Fruit fly (Drosophila melanogaster): ENCODE measurements around the gene CG13284.

The CG13284 gene

DNA sequence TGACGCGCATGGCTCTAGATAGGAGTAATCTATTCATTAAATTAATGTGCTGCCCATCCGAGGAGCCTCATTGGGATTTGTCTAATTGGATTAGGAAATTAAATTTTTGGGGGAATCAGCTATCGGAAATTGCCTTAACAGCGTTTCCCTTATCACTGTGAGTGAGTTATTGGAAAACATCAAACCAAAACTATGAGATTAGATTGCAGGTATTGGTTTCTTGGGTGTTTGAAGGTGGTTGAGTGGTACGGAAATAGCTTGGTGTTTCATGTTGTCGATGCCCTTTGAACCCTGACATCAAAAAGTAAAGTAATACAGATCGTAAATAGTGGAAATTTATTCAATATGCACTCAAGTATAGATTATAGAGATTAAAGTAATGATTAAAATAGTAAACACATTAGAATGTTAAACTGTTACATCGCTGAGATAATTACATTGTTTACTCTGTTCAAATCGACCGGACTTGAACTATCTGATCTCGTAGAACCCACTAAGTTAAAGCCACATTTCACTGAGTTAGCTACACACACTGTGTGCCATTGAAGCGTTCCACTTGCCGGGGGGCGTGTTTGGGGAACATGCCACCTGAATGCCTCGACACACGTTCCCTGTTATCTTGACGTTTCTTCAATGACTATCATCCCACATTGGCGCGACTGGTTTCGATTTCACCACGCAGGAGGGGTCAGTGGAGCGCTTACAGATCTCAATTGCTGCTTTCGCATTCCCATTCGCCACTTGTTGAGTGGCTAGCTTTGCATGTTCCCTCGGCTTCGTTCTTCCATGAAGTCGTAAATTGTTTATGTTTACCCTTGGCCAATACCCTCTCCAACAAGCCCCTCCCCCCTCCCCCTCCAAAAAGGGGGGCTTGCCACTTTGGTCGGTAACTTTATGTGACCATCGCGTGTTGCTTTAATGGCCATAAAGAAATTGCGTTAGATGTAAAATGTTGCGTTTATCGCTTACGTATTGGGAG is 34.6 kb upstream of the CG13284 start (continued):
- TF ChIP-seq croc (GFP tag; conservative IDR thresholded peaks at IDR 0.05) (no peak), trem (tag; optimal IDR thresholded peaks at IDR 0.05) (no peak), CG2120 (GFP tag; optimal IDR thresholded peaks at IDR 0.05) (peak; percentile 25), Hr78 (GFP tag; optimal IDR thresholded peaks at IDR 0.05) (peak in 1 of 2 experiments; percentile 97), Adf1 (GFP tag; IDR thresholded peaks at IDR 0.05) (no peak), mirr (GFP tag; optimal IDR thresholded peaks at IDR 0.05) (peak; percentile 98), CG10543 (GFP tag; optimal IDR thresholded peaks at IDR 0.05) (peak; percentile 23), Asciz (GFP tag; optimal IDR thresholded peaks at IDR 0.05) (peak; percentile 6), exex (tag; optimal IDR thresholded peaks at IDR 0.05) (peak; percentile 98), CG6791 (GFP tag; IDR thresholded peaks at IDR 0.05; ENCODE audit: partially characterized antibody) (no peak), CG4282 (GFP tag; optimal IDR thresholded peaks at IDR 0.05) (no peak), scrt (GFP tag; optimal IDR thresholded peaks at IDR 0.05) (peak; percentile 61), ftz-f1 (GFP tag; optimal IDR thresholded peaks at IDR 0.05) (peak; percentile 30), Eip74EF (GFP tag; optimal IDR thresholded peaks at IDR 0.05) (peak in 1 of 2 experiments; percentile 19), Rx (GFP tag; IDR thresholded peaks at IDR 0.05) (no peak), CG15269 (tag; optimal IDR thresholded peaks at IDR 0.05) (peak; percentile 2), CG12104 (GFP tag; optimal IDR thresholded peaks at IDR 0.05) (no peak), eve (GFP tag; optimal IDR thresholded peaks at IDR 0.05) (peak in 1 of 2 experiments; percentile 35), chinmo (GFP tag; IDR thresholded peaks at IDR 0.05; ENCODE audit: partially characterized antibody) (peak; percentile 56; the same call in 2 of the 4 replicates)

DNA sequence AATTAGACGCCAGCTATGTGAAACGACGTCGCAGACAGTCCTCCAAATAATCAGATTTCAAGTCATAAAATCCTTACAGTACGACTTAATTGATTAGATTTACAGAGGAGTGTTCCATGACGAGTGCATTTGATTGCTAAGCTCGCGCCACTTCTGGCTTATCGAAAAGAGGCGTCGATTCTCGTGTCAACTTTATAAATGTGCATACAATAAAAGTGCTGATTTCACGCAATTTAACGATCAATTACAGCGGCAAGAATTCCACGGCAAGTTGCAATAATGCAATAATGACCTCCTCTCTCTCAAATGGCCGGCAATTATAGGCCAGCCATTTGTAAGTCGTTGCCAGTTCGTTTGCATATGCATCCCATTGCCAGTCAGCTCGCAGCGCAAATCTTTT is 33.9 kb upstream of the CG13284 start:
- TF ChIP-seq CG8281 (tag; optimal IDR thresholded peaks at IDR 0.05): no peak
- no peak for TF ChIP-seq Antp (GFP tag; optimal IDR thresholded peaks at IDR 0.05)
- TF ChIP-seq grau (tag; optimal IDR thresholded peaks at IDR 0.05): no peak
- no peak for TF ChIP-seq lmd (GFP tag; IDR thresholded peaks at IDR 0.05)
- TF ChIP-seq run (tag; optimal IDR thresholded peaks at IDR 0.05): no peak
- TF ChIP-seq CG6765 (GFP tag; optimal IDR thresholded peaks at IDR 0.05): no peak
- TF ChIP-seq Atf6 (GFP tag; IDR thresholded peaks at IDR 0.05): no peak
- no peak for TF ChIP-seq klu (GFP tag; IDR thresholded peaks at IDR 0.05)
- no peak for TF ChIP-seq CG5953 (GFP tag; IDR thresholded peaks at IDR 0.05)
- TF ChIP-seq Atf3 (GFP tag; optimal IDR thresholded peaks at IDR 0.05): no peak

DNA sequence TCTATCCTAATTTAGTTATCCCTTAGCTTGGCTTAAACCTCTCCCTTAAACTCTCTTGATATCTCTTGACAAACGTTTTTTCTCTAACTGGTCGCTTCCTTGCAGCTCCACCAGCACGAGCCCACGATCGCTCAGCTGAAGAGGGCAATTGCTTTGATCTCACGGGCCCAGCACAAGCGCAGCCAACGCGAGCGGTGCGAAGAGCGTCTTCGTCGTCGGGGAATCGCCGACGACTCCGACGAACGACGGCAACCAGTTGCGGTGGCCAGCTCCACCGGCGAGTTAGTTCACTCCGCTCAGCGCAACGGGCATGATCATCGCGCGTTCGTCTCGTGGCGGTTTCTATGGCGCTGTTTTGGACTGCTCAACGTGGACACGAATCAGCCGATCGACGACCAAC is 32.4 kb upstream of the CG13284 start:
- TF ChIP-seq nau (GFP tag; optimal IDR thresholded peaks at IDR 0.05): no peak
- TF ChIP-seq Dbx (GFP tag; IDR thresholded peaks at IDR 0.05): 0 out of 3 replicates have a peak, but pooled peaks have one; percentile 37
- TF ChIP-seq CG32772 (GFP tag; IDR thresholded peaks at IDR 0.05): no peak
- TF ChIP-seq bbx (GFP tag; IDR thresholded peaks at IDR 0.05; ENCODE audit: partially characterized antibody): peak; percentile 47; the same call in 1 of the 2 replicates
- TF ChIP-seq tin (GFP tag; optimal IDR thresholded peaks at IDR 0.05): no peak
- peak; percentile 33 for TF ChIP-seq Scr (GFP tag; IDR thresholded peaks at IDR 0.05; ENCODE audit: partially characterized antibody)
- TF ChIP-seq BtbVII (GFP tag; optimal IDR thresholded peaks at IDR 0.05): peak; percentile 1
- peak; percentile 38; the same call in 1 of the 2 replicates for TF ChIP-seq HLH3B (GFP tag; IDR thresholded peaks at IDR 0.05)
- TF ChIP-seq CG34224 (GFP tag; IDR thresholded peaks at IDR 0.05; ENCODE audit: partially characterized antibody): peak; percentile 49; the same call in 2 of the 3 replicates
- TF ChIP-seq Ptx1 (GFP tag; IDR thresholded peaks at IDR 0.05): no peak
- TF ChIP-seq Neu2 (GFP tag; optimal IDR thresholded peaks at IDR 0.05; ENCODE audit: borderline replicate concordance): no peak
- no peak for TF ChIP-seq Atf-2 (GFP tag; optimal IDR thresholded peaks at IDR 0.05)
- TF ChIP-seq CG15514 (GFP tag; optimal IDR thresholded peaks at IDR 0.05): peak; percentile 94
- no peak for TF ChIP-seq CG30403 (GFP tag; optimal IDR thresholded peaks at IDR 0.05)
- TF ChIP-seq CG4360 (GFP tag; IDR thresholded peaks at IDR 0.05): no peak
- TF ChIP-seq CG18262 (tag; optimal IDR thresholded peaks at IDR 0.05): no peak
- TF ChIP-seq HLH4C (GFP tag; IDR thresholded peaks at IDR 0.05; ENCODE audit: partially characterized antibody): no peak
- no peak for TF ChIP-seq Antp (GFP tag; optimal IDR thresholded peaks at IDR 0.05)
